Worm (Caenorhabditis elegans) whole organism, young adult: Measurements from ENCODE around the gene K08D8.9.

Experiments used
- B0261.1 ChIP-seq: sonication (generic microtip); optimal IDR thresholded peaks from 2 replicates; lab custom pipeline; 2016; ENCODE audit warnings: mild to moderate bottlenecking, missing genetic modification characterization, moderate library complexity, missing compliant biosample characterization
- egl-44 ChIP-seq: fragments of 200-800 bp; sonication (Bioruptor generic); IDR thresholded peaks from 2 replicates; pipeline ENCODE4 v1.3.6; 2022; ENCODE audit warnings: missing genetic modification reagents, missing genetic modification characterization, missing compliant biosample characterization
- snpc-4 ChIP-seq, 5 experiments: fragments of 150-350 bp in 1 of 5; sonication (generic microtip) in 4 of 5; optimal IDR thresholded peaks; 2 replicates each; lab custom pipeline; 2014 to 2018; ENCODE audit warnings: missing genetic modification characterization in 5 of 5, missing biosample characterization in 3 of 5, antibody characterized with exemption in 2 of 5, mild to moderate bottlenecking in 2 of 5, missing compliant biosample characterization in 2 of 5, missing genotype in 2 of 5, moderate library complexity in 2 of 5, missing genetic modification reagents in 1 of 5
- tbx-9 ChIP-seq: sonication (generic microtip); optimal IDR thresholded peaks from 2 replicates; lab custom pipeline; 2016; ENCODE audit warnings: borderline replicate concordance, missing genetic modification characterization, inconsistent platforms, missing compliant biosample characterization
- unc-62 ChIP-seq: fragments of 150-350 bp; optimal IDR thresholded peaks from 2 replicates; lab custom pipeline; 2014; ENCODE audit warnings: missing biosample characterization, missing genetic modification reagents, missing genetic modification characterization

DNA sequence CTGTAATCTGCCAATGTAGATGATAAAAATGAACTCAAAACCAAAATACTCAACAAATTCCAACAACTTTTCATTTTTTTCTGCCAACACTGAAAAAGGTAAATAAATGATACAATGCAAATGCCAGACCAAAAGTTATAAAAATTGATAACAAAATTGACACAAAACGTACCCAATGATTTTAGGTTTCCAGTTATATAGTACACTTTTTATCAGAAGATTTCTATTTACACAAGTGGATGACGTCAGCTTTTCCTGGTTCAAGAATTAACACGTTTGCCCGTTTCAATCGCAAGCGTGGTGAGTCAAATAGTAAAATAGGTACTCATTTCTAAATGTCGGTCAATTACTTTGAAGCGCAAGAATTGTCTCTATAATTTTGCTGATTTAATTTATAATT lies 19.9 kb upstream of the K08D8.9 start, which contains the start of gene ZK896.5:
- TF ChIP-seq snpc-4 (GFP tag; optimal IDR thresholded peaks at IDR 0.05; lab: Kevin White, UChicago) (no peak), snpc-4 (tag; optimal IDR thresholded peaks at IDR 0.05; lab: Kevin White, UChicago) (no peak), egl-44 (no peak), tbx-9 (tag; lab: Kevin White, UChicago) (no peak), unc-62 (no peak), B0261.1 (tag; lab: Kevin White, UChicago) (no peak)
